Worm (Caenorhabditis elegans) whole organism, late embryonic: ENCODE results near the gene sri-25.
"Not testable (repeated sequence)": the region's sequence is repeated elsewhere in the genome, so short reads cannot be mapped to it uniquely, and the experiment has no call there.

ENCODE experiments used
- ama-1 ChIP-seq: fragments of 150-350 bp; optimal IDR thresholded peaks from 2 replicates; lab custom pipeline; 2014
- ets-4 ChIP-seq: sonication (generic microtip); optimal IDR thresholded peaks from 2 replicates; lab custom pipeline; 2016; ENCODE audit warnings: missing genetic modification characterization, missing compliant biosample characterization
- nfya-1 ChIP-seq: sonication (generic microtip); optimal IDR thresholded peaks from 2 replicates; lab custom pipeline; 2017; ENCODE audit warnings: missing genetic modification characterization, mild to moderate bottlenecking, missing compliant biosample characterization, antibody characterized with exemption, moderate library complexity
- pag-3 ChIP-seq: sonication (generic microtip); optimal IDR thresholded peaks from 2 replicates; lab custom pipeline; 2016; ENCODE audit warnings: missing compliant biosample characterization, missing genetic modification characterization, borderline replicate concordance
- sox-2 ChIP-seq: fragments of 200-800 bp; sonication (Bioruptor generic); IDR thresholded peaks from 2 replicates; pipeline ENCODE4 v1.3.6; 2022; ENCODE audit warnings: missing genetic modification reagents, missing genetic modification characterization, missing compliant biosample characterization

DNA sequence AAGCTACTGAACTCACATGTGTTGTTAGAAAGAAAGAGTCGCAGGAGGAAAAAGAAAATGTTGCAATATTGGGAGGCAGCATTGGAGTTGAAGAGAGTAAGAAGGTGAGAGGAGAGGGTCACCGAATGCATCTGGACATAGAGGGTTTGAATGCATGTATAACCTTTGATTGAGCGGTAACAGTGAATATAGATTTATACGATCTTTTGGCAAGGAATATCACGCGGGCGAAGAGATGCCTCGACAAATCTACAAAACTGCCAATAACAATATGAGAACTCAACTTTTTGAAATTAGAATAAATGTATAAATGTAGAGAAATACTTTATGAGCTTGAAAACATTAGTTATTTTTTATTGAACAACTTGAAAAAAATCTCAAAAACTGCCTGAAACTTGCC, 45.5 kb downstream of the sri-25 start, which contains the start of gene M01B2.10:
- TF ChIP-seq ets-4 (tag; lab: Kevin White, UChicago); ama-1 (lab: Kevin White, UChicago); sox-2 (GFP tag; lab: Robert Waterston, UW); nfya-1 (tag; lab: Kevin White, UChicago); pag-3 (tag; lab: Kevin White, UChicago): not testable (repeated sequence)
